Worm (Caenorhabditis elegans) whole organism, L2 larva: ENCODE measurements around the gene cng-2.

Experiments used
- ama-1 ChIP-seq: fragments of 150-350 bp; optimal IDR thresholded peaks from 2 replicates; lab custom pipeline; 2018; ENCODE audit warnings: inconsistent platforms
- blmp-1 ChIP-seq: sonication (generic microtip); optimal IDR thresholded peaks from 2 replicates; lab custom pipeline; 2017; ENCODE audit warnings: missing genetic modification characterization, mild to moderate bottlenecking, missing compliant biosample characterization, antibody characterized with exemption, moderate library complexity; ENCODE audit not compliant: insufficient read depth
- ceh-82 ChIP-seq: fragments of 150-350 bp; optimal IDR thresholded peaks from 2 replicates; lab custom pipeline; 2014; ENCODE audit warnings: missing biosample characterization, missing genetic modification characterization
- nhr-10 ChIP-seq: sonication (generic microtip); optimal IDR thresholded peaks from 2 replicates; lab custom pipeline; 2017; ENCODE audit warnings: missing biosample characterization, missing genetic modification characterization
- nhr-11 ChIP-seq: fragments of 150-350 bp; optimal IDR thresholded peaks from 2 replicates; lab custom pipeline; 2014; ENCODE audit warnings: missing biosample characterization, missing genetic modification characterization

DNA sequence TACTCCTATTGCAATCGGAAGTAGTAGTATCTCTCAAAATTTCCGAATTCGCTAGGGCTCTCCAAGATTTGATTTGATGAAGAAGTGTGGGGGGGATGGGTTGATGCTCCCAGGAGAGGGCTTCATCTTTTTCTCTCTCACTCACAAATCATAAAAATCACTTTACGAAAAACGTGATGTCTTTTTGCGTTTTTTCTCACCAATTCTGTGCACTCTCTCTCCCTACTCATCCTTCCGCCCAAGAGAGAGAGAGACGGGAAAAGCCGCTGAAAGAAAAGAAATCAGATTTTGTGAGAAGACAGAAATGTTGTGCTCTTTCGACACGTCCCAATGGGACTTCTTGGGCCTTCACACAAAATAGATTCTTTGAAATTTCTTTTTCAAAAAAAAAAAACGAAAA is 16.6 kb downstream of the cng-2 start:
- TF ChIP-seq nhr-11 (tag; lab: Kevin White, UChicago) = no peak
- no peak for TF ChIP-seq ama-1 (lab: Kevin White, UChicago)
- no peak for TF ChIP-seq blmp-1 (tag; lab: Kevin White, UChicago)
- TF ChIP-seq nhr-10 = no peak
- no peak for TF ChIP-seq ceh-82 (tag; lab: Kevin White, UChicago)
